Worm (Caenorhabditis elegans) whole organism, L2 larva: ENCODE measurements around the gene cam-1.

ENCODE experiments used
- C34F6.9 ChIP-seq: fragments of 150-350 bp; optimal IDR thresholded peaks from 2 replicates; lab custom pipeline; 2014; ENCODE audit warnings: missing biosample characterization, missing genetic modification characterization
- F13H6.1 ChIP-seq: sonication (generic microtip); optimal IDR thresholded peaks from 2 replicates; lab custom pipeline; 2016; ENCODE audit warnings: missing genetic modification characterization, missing compliant biosample characterization
- R02D3.7 ChIP-seq: fragments of 150-350 bp; optimal IDR thresholded peaks from 2 replicates; lab custom pipeline; 2014; ENCODE audit warnings: missing biosample characterization, missing genetic modification characterization
- Y55F3AM.14 ChIP-seq: fragments of 200-800 bp; sonication (Bioruptor generic); optimal IDR thresholded peaks from 2 replicates; lab custom pipeline; 2018; ENCODE audit warnings: mild to moderate bottlenecking, missing genetic modification characterization, missing compliant biosample characterization
- ZK546.5 ChIP-seq: sonication (generic microtip); optimal IDR thresholded peaks from 2 replicates; lab custom pipeline; 2017; ENCODE audit warnings: missing biosample characterization, missing genetic modification characterization
- alr-1 ChIP-seq: fragments of 150-350 bp; optimal IDR thresholded peaks from 2 replicates; lab custom pipeline; 2014; ENCODE audit warnings: missing biosample characterization, missing genetic modification characterization
- aly-2 ChIP-seq: fragments of 150-350 bp; optimal IDR thresholded peaks from 2 replicates; lab custom pipeline; 2014; ENCODE audit warnings: missing biosample characterization, missing genetic modification characterization
- ama-1 ChIP-seq: fragments of 150-350 bp; optimal IDR thresholded peaks from 2 replicates; lab custom pipeline; 2018; ENCODE audit warnings: inconsistent platforms
- blmp-1 ChIP-seq: sonication (generic microtip); optimal IDR thresholded peaks from 2 replicates; lab custom pipeline; 2017; ENCODE audit warnings: missing genetic modification characterization, mild to moderate bottlenecking, missing compliant biosample characterization, antibody characterized with exemption, moderate library complexity; ENCODE audit not compliant: insufficient read depth
- ceh-16 ChIP-seq: fragments of 150-350 bp; optimal IDR thresholded peaks from 2 replicates; lab custom pipeline; 2014; ENCODE audit warnings: missing biosample characterization, missing genetic modification characterization
- ceh-82 ChIP-seq: fragments of 150-350 bp; optimal IDR thresholded peaks from 2 replicates; lab custom pipeline; 2014; ENCODE audit warnings: missing biosample characterization, missing genetic modification characterization
- crh-2 ChIP-seq: sonication (generic microtip); optimal IDR thresholded peaks from 2 replicates; lab custom pipeline; 2017; ENCODE audit warnings: missing biosample characterization, missing genetic modification characterization
- dmd-4 ChIP-seq: sonication (generic microtip); optimal IDR thresholded peaks from 2 replicates; lab custom pipeline; 2017; ENCODE audit warnings: missing biosample characterization, missing genetic modification characterization
- egl-27 ChIP-seq: sonication (generic microtip); optimal IDR thresholded peaks from 3 replicates; lab custom pipeline; 2017; ENCODE audit warnings: missing biosample characterization, missing genetic modification reagents, missing genetic modification characterization
- elt-1 ChIP-seq: fragments of 150-350 bp; optimal IDR thresholded peaks from 2 replicates; lab custom pipeline; 2014; ENCODE audit warnings: missing biosample characterization, missing genetic modification characterization
- elt-3 ChIP-seq: sonication (generic microtip); optimal IDR thresholded peaks from 2 replicates; lab custom pipeline; 2017; ENCODE audit warnings: missing biosample characterization, missing genetic modification characterization
- fos-1 ChIP-seq: fragments of 150-350 bp; optimal IDR thresholded peaks from 2 replicates; lab custom pipeline; 2014; ENCODE audit warnings: missing biosample characterization, missing genetic modification characterization
- gmeb-1 ChIP-seq: fragments of 150-350 bp; optimal IDR thresholded peaks from 2 replicates; lab custom pipeline; 2014; ENCODE audit warnings: missing biosample characterization, missing genetic modification characterization
- lin-11 ChIP-seq: fragments of 150-350 bp; sonication (generic microtip); optimal IDR thresholded peaks from 2 replicates; lab custom pipeline; 2014; ENCODE audit warnings: missing biosample characterization, missing genetic modification characterization, inconsistent platforms, mixed read lengths
- lin-13 ChIP-seq: fragments of 150-350 bp; optimal IDR thresholded peaks from 2 replicates; lab custom pipeline; 2014; ENCODE audit warnings: missing biosample characterization, missing genetic modification reagents, missing genetic modification characterization
- lin-39 ChIP-seq: fragments of 150-350 bp; optimal IDR thresholded peaks from 2 replicates; lab custom pipeline; 2014; ENCODE audit warnings: missing biosample characterization, missing genetic modification reagents, missing genetic modification characterization
- lsy-2 ChIP-seq, 2 experiments: fragments of 150-350 bp in 1 of 2; sonication (generic microtip) in 1 of 2; optimal IDR thresholded peaks; 2 replicates each; lab custom pipeline; 2014 to 2017; ENCODE audit warnings: missing biosample characterization in 2 of 2, missing genetic modification characterization in 2 of 2
- mab-5 ChIP-seq: fragments of 150-350 bp; optimal IDR thresholded peaks from 2 replicates; lab custom pipeline; 2014; ENCODE audit warnings: missing biosample characterization, missing genetic modification characterization
- mbf-1 ChIP-seq: sonication (generic microtip); optimal IDR thresholded peaks from 2 replicates; lab custom pipeline; 2017; ENCODE audit warnings: missing biosample characterization, missing genetic modification characterization
- mdl-1 ChIP-seq, 2 experiments: fragments of 150-350 bp in 1 of 2; sonication (generic microtip) in 1 of 2; optimal IDR thresholded peaks; 2 replicates each; lab custom pipeline; 2017; ENCODE audit warnings: missing biosample characterization in 2 of 2, missing genetic modification characterization in 2 of 2
- nhr-10 ChIP-seq: sonication (generic microtip); optimal IDR thresholded peaks from 2 replicates; lab custom pipeline; 2017; ENCODE audit warnings: missing biosample characterization, missing genetic modification characterization
- nhr-11 ChIP-seq: fragments of 150-350 bp; optimal IDR thresholded peaks from 2 replicates; lab custom pipeline; 2014; ENCODE audit warnings: missing biosample characterization, missing genetic modification characterization
- nhr-12 ChIP-seq: fragments of 150-350 bp; optimal IDR thresholded peaks from 2 replicates; lab custom pipeline; 2014; ENCODE audit warnings: missing biosample characterization, missing genetic modification characterization
- nhr-129 ChIP-seq: fragments of 150-350 bp; optimal IDR thresholded peaks from 2 replicates; lab custom pipeline; 2014; ENCODE audit warnings: missing biosample characterization, missing genetic modification characterization
- nhr-21 ChIP-seq: fragments of 150-350 bp; optimal IDR thresholded peaks from 2 replicates; lab custom pipeline; 2014; ENCODE audit warnings: missing biosample characterization, missing genetic modification characterization
- nhr-23 ChIP-seq: fragments of 150-350 bp; optimal IDR thresholded peaks from 2 replicates; lab custom pipeline; 2014; ENCODE audit warnings: missing biosample characterization, missing genetic modification reagents, missing genetic modification characterization
- nhr-237 ChIP-seq: fragments of 150-350 bp; optimal IDR thresholded peaks from 2 replicates; lab custom pipeline; 2014; ENCODE audit warnings: missing biosample characterization, missing genetic modification characterization
- nhr-25 ChIP-seq: fragments of 150-350 bp; sonication (generic microtip); optimal IDR thresholded peaks from 3 replicates; lab custom pipeline; 2014; ENCODE audit warnings: missing biosample characterization, missing genetic modification characterization
- nhr-6 ChIP-seq: fragments of 150-350 bp; optimal IDR thresholded peaks from 2 replicates; lab custom pipeline; 2014; ENCODE audit warnings: missing biosample characterization, missing genetic modification characterization
- nhr-77 ChIP-seq: fragments of 150-350 bp; optimal IDR thresholded peaks from 2 replicates; lab custom pipeline; 2014; ENCODE audit warnings: missing biosample characterization, missing genetic modification characterization
- peb-1 ChIP-seq: fragments of 150-350 bp; optimal IDR thresholded peaks from 2 replicates; lab custom pipeline; 2014; ENCODE audit warnings: missing biosample characterization, missing genetic modification characterization
- sem-4 ChIP-seq: fragments of 150-350 bp; optimal IDR thresholded peaks from 2 replicates; lab custom pipeline; 2014; ENCODE audit warnings: missing biosample characterization, missing genetic modification reagents, missing genetic modification characterization
- skn-1 ChIP-seq: sonication (generic microtip); optimal IDR thresholded peaks from 2 replicates; lab custom pipeline; 2017; ENCODE audit warnings: missing biosample characterization, missing genetic modification characterization
- sma-3 ChIP-seq: sonication (generic microtip); optimal IDR thresholded peaks from 2 replicates; lab custom pipeline; 2016; ENCODE audit warnings: missing genetic modification reagents, missing genetic modification characterization, missing compliant biosample characterization
- sma-9 ChIP-seq, 2 experiments: fragments of 150-350 bp in 1 of 2; sonication (generic microtip) in 1 of 2; optimal IDR thresholded peaks; 2 replicates each; lab custom pipeline; 2014 to 2016; ENCODE audit warnings: missing genetic modification characterization in 2 of 2, mild to moderate bottlenecking in 1 of 2, missing biosample characterization in 1 of 2, missing compliant biosample characterization in 1 of 2, missing genetic modification reagents in 1 of 2, moderate library complexity in 1 of 2
- snpc-4 ChIP-seq: fragments of 150-350 bp; optimal IDR thresholded peaks from 2 replicates; lab custom pipeline; 2014; ENCODE audit warnings: missing biosample characterization, missing genetic modification characterization
- unc-39 ChIP-seq: fragments of 150-350 bp; optimal IDR thresholded peaks from 2 replicates; lab custom pipeline; 2014; ENCODE audit warnings: missing biosample characterization, missing genetic modification characterization
- unc-55 ChIP-seq: fragments of 150-350 bp; sonication (generic microtip); optimal IDR thresholded peaks from 3 replicates; lab custom pipeline; 2014; ENCODE audit warnings: missing biosample characterization, missing genetic modification reagents, missing genetic modification characterization
- unc-62 ChIP-seq: fragments of 150-350 bp; optimal IDR thresholded peaks from 2 replicates; lab custom pipeline; 2014; ENCODE audit warnings: missing biosample characterization, missing genetic modification reagents, missing genetic modification characterization
- zag-1 ChIP-seq: fragments of 150-350 bp; optimal IDR thresholded peaks from 2 replicates; lab custom pipeline; 2014; ENCODE audit warnings: missing biosample characterization, missing genetic modification characterization
- ztf-1 ChIP-seq: fragments of 200-800 bp; sonication (Bioruptor generic); conservative IDR thresholded peaks from 2 replicates; pipeline ENCODE4 v1.3.6; 2022; ENCODE audit warnings: missing genetic modification characterization, missing compliant biosample characterization
- ztf-11 ChIP-seq: sonication (generic microtip); optimal IDR thresholded peaks from 2 replicates; lab custom pipeline; 2017; ENCODE audit warnings: missing biosample characterization, missing genetic modification characterization
- ztf-4 ChIP-seq: fragments of 150-350 bp; optimal IDR thresholded peaks from 2 replicates; lab custom pipeline; 2014; ENCODE audit warnings: missing biosample characterization, missing genetic modification characterization

The cam-1 gene

DNA sequence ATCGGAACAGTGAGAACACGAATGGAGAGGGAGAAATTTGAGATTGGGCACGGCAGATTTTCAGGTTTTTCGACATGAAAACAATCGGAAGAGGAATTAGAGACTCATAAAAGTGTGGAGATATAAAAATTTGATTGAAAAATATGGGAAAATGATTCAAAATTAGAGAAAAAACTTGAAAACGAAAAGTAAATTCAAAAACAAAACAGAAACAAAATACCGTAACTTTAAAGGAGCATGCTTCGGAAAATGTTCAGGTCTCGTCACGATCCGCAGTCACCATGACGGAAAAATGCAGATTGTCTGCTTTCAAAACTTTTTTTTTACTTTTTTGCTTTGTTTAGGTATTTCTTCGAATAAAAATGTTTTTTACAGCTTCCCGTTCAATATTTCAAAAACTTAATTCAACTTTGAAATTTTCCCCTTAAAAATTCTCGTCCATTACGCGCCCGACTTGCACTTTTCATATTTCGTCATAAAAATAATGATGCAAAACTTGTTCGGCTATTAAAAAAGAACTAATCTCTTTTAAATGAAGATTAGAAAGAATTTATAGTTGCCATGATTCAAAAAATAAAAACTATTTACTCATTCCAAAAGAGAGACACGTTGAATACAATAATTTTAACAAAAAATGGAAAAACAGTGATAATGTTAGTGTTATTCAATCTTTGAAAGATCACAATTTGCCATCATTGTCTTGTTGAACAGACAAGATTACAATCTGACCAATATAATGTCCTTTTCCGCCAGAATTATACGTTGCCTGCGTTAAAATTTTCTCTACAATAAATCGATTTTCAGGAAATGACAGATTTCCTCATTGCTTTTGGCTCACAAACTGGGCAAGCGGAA is 24.7 kb downstream of the cam-1 start, which contains the start of gene mtrr-1:
TSS of gene mtrr-1 (plus strand) at position 805 of the 855 bp plus-strand sequence.
- TF ChIP-seq mab-5 (tag; lab: Kevin White, UChicago) (peak; percentile 48), F13H6.1 (no peak), snpc-4 (tag; lab: Kevin White, UChicago) (no peak), unc-39 (tag; lab: Kevin White, UChicago) (no peak), sma-3 (no peak), Y55F3AM.14 (GFP tag; lab: Kevin White, UChicago) (no peak), R02D3.7 (tag; lab: Kevin White, UChicago) (no peak), ceh-82 (no peak), sem-4 (no peak), ztf-11 (no peak), aly-2 (no peak), ama-1 (peak; percentile 58), lin-11 (tag; lab: Kevin White, UChicago) (no peak), alr-1 (tag; lab: Kevin White, UChicago) (no peak), ztf-4 (tag; lab: Kevin White, UChicago) (peak; percentile 52), nhr-6 (no peak), ceh-16 (tag; lab: Kevin White, UChicago) (no peak), nhr-10 (tag; lab: Kevin White, UChicago) (no peak), nhr-23 (no peak), unc-55 (peak; percentile 66), nhr-21 (tag; lab: Kevin White, UChicago) (no peak), blmp-1 (tag; lab: Kevin White, UChicago) (no peak), crh-2 (tag; lab: Kevin White, UChicago) (peak; percentile 30), lsy-2 (tag; optimal IDR thresholded peaks at IDR 0.05; lab: Kevin White, UChicago) (peak in 1 of 2 experiments; percentile 86), gmeb-1 (tag; lab: Kevin White, UChicago) (no peak), egl-27 (no peak), nhr-237 (tag; lab: Kevin White, UChicago) (no peak), dmd-4 (no peak), nhr-129 (tag; lab: Kevin White, UChicago) (no peak), lin-13 (GFP tag; lab: Kevin White, UChicago) (peak; percentile 11), C34F6.9 (tag; lab: Kevin White, UChicago) (peak; percentile 2), skn-1 (tag; lab: Kevin White, UChicago) (no peak), elt-3 (tag; lab: Kevin White, UChicago) (no peak), nhr-12 (tag; lab: Kevin White, UChicago) (no peak), zag-1 (tag; lab: Kevin White, UChicago) (no peak), nhr-11 (no peak), ZK546.5 (tag; lab: Kevin White, UChicago) (no peak), elt-1 (no peak), sma-9 (GFP tag; optimal IDR thresholded peaks at IDR 0.05; lab: Kevin White, UChicago) (peak; percentile 53), sma-9 (tag; optimal IDR thresholded peaks at IDR 0.05; lab: Kevin White, UChicago) (no peak), mdl-1 (tag; optimal IDR thresholded peaks at IDR 0.05; lab: Kevin White, UChicago) (no peak), nhr-77 (tag; lab: Kevin White, UChicago) (no peak), ztf-1 (no peak), mbf-1 (tag; lab: Kevin White, UChicago) (no peak), lin-39 (no peak), peb-1 (no peak), unc-62 (GFP tag; lab: Kevin White, UChicago) (no peak), nhr-25 (tag; lab: Kevin White, UChicago) (peak; percentile 3), fos-1 (peak; percentile 6)
- TF ChIP-seq, all 48 proteins: peak for 11
